Worm (Caenorhabditis elegans) whole organism, L2 larva: ENCODE measurements around the gene nimk-1.

Source experiments
- R02D3.7 ChIP-seq: fragments of 150-350 bp; optimal IDR thresholded peaks from 2 replicates; lab custom pipeline; 2014; ENCODE audit warnings: missing biosample characterization, missing genetic modification characterization
- blmp-1 ChIP-seq: sonication (generic microtip); optimal IDR thresholded peaks from 2 replicates; lab custom pipeline; 2017; ENCODE audit warnings: missing genetic modification characterization, mild to moderate bottlenecking, missing compliant biosample characterization, antibody characterized with exemption, moderate library complexity; ENCODE audit not compliant: insufficient read depth
- ceh-16 ChIP-seq: fragments of 150-350 bp; optimal IDR thresholded peaks from 2 replicates; lab custom pipeline; 2014; ENCODE audit warnings: missing biosample characterization, missing genetic modification characterization
- elt-3 ChIP-seq: sonication (generic microtip); optimal IDR thresholded peaks from 2 replicates; lab custom pipeline; 2017; ENCODE audit warnings: missing biosample characterization, missing genetic modification characterization
- mdl-1 ChIP-seq, 2 experiments: fragments of 150-350 bp in 1 of 2; sonication (generic microtip) in 1 of 2; optimal IDR thresholded peaks; 2 replicates each; lab custom pipeline; 2017; ENCODE audit warnings: missing biosample characterization in 2 of 2, missing genetic modification characterization in 2 of 2
- nhr-23 ChIP-seq: fragments of 150-350 bp; optimal IDR thresholded peaks from 2 replicates; lab custom pipeline; 2014; ENCODE audit warnings: missing biosample characterization, missing genetic modification reagents, missing genetic modification characterization
- snpc-4 ChIP-seq: fragments of 150-350 bp; optimal IDR thresholded peaks from 2 replicates; lab custom pipeline; 2014; ENCODE audit warnings: missing biosample characterization, missing genetic modification characterization
- ztf-11 ChIP-seq: sonication (generic microtip); optimal IDR thresholded peaks from 2 replicates; lab custom pipeline; 2017; ENCODE audit warnings: missing biosample characterization, missing genetic modification characterization

ce11 chrII:12530958-12531357 lies 4.6 kb upstream of the nimk-1 start, which contains the start of gene srx-120:
- TF ChIP-seq elt-3 (tag; lab: Kevin White, UChicago): no peak
- TF ChIP-seq R02D3.7: no peak
- TF ChIP-seq snpc-4 (tag; lab: Kevin White, UChicago): no peak
- TF ChIP-seq mdl-1 (tag; optimal IDR thresholded peaks at IDR 0.05; lab: Kevin White, UChicago): no peak
- no peak for TF ChIP-seq nhr-23 (tag; lab: Kevin White, UChicago)
- TF ChIP-seq ztf-11 (tag; lab: Kevin White, UChicago): no peak
- no peak for TF ChIP-seq ceh-16 (tag; lab: Kevin White, UChicago)
- no peak for TF ChIP-seq blmp-1 (tag; lab: Kevin White, UChicago)
